Worm (Caenorhabditis elegans) whole organism, midembryonic: Measurements from ENCODE around the gene gpa-9.

Source experiments
- T22C8.4 ChIP-seq: fragments of 200-800 bp; sonication (Bioruptor generic); IDR thresholded peaks from 2 replicates; pipeline ENCODE4 v1.3.6; 2022; ENCODE audit warnings: missing genetic modification characterization, missing compliant biosample characterization
- cog-1 ChIP-seq: sonication (generic microtip); optimal IDR thresholded peaks from 2 replicates; lab custom pipeline; 2016; ENCODE audit warnings: missing genetic modification characterization, missing compliant biosample characterization
- flt-1 ChIP-seq: fragments of 200-800 bp; sonication (Bioruptor generic); IDR thresholded peaks from 2 replicates; pipeline ENCODE4 v1.3.6; 2022; ENCODE audit warnings: missing genetic modification characterization, missing compliant biosample characterization
- klf-2 ChIP-seq: fragments of 200-800 bp; sonication (Bioruptor generic); conservative IDR thresholded peaks from 2 replicates; pipeline ENCODE4 v1.3.6; 2022; ENCODE audit warnings: missing genetic modification reagents, missing genetic modification characterization, missing compliant biosample characterization
- med-1 ChIP-seq: sonication (generic microtip); optimal IDR thresholded peaks from 2 replicates; lab custom pipeline; 2017; ENCODE audit warnings: missing genetic modification characterization, mild to moderate bottlenecking, missing compliant biosample characterization, antibody characterized with exemption, missing genetic modification reagents; ENCODE audit not compliant: insufficient read depth
- ref-1 ChIP-seq: fragments of 200-800 bp; sonication (Bioruptor generic); conservative IDR thresholded peaks from 2 replicates; pipeline ENCODE4 v1.3.6; 2022; ENCODE audit warnings: missing genetic modification reagents, missing genetic modification characterization, missing compliant biosample characterization
- tab-1 ChIP-seq: fragments of 200-800 bp; sonication (Bioruptor generic); IDR thresholded peaks from 2 replicates; pipeline ENCODE4 v1.3.6; 2022; ENCODE audit warnings: missing genetic modification characterization, missing compliant biosample characterization
- ztf-29 ChIP-seq: fragments of 200-800 bp; sonication (Bioruptor generic); IDR thresholded peaks from 2 replicates; pipeline ENCODE4 v1.3.6; 2022; ENCODE audit warnings: missing genetic modification reagents, missing genetic modification characterization, missing compliant biosample characterization

ce11 chrV:12634746-12635145 lies 14.4 kb downstream of the gpa-9 start:
- TF ChIP-seq T22C8.4 (GFP tag; lab: Robert Waterston, UW) = no peak
- TF ChIP-seq cog-1 (tag; lab: Kevin White, UChicago) = no peak
- TF ChIP-seq flt-1 = no peak
- no peak for TF ChIP-seq ref-1
- no peak for TF ChIP-seq ztf-29 (GFP tag; lab: Robert Waterston, UW)
- TF ChIP-seq med-1 (GFP tag; lab: Kevin White, UChicago) = no peak
- no peak for TF ChIP-seq tab-1 (GFP tag; lab: Robert Waterston, UW)
- TF ChIP-seq klf-2 (GFP tag; lab: Robert Waterston, UW) = no peak
